Fruit fly (Drosophila melanogaster) whole organism, wandering third instar larva: ENCODE results near the gene Vajk2.

Experiments
- CG9705 ChIP-seq: fragments of 200-800 bp; sonication (Bioruptor generic); optimal IDR thresholded peaks from 2 replicates; lab custom pipeline; 2018; ENCODE audit warnings: missing biosample characterization, mild to moderate bottlenecking, missing genetic modification characterization
- Dif ChIP-seq: fragments of 200-275, 200-300 bp; sonication (Bioruptor generic); optimal IDR thresholded peaks from 2 replicates; lab custom pipeline; 2018; ENCODE audit warnings: missing biosample characterization, missing genetic modification characterization; ENCODE audit not compliant: partially characterized antibody
- Hr78 ChIP-seq: fragments of >200 bp; optimal IDR thresholded peaks from 2 replicates; lab custom pipeline; 2017; ENCODE audit warnings: missing biosample characterization, missing genetic modification characterization
- Mio ChIP-seq: sonication (Bioruptor generic); optimal IDR thresholded peaks from 2 replicates; lab custom pipeline; 2016; ENCODE audit warnings: missing biosample characterization, missing genetic modification characterization
- OdsH ChIP-seq: fragments of 200-800 bp; sonication (Bioruptor generic); optimal IDR thresholded peaks from 2 replicates; lab custom pipeline; 2016; ENCODE audit warnings: missing biosample characterization, mild to moderate bottlenecking, missing genetic modification characterization
- br ChIP-seq: fragments of 200-800 bp; sonication (Bioruptor generic); optimal IDR thresholded peaks from 2 replicates; lab custom pipeline; 2016; ENCODE audit warnings: missing biosample characterization, missing genetic modification characterization
- fru ChIP-seq: fragments of 200-800 bp; sonication (Bioruptor generic); optimal IDR thresholded peaks from 3 replicates; lab custom pipeline; 2016; ENCODE audit warnings: missing biosample characterization, mild to moderate bottlenecking, missing genetic modification characterization
- lola ChIP-seq: fragments of >200 bp; optimal IDR thresholded peaks from 2 replicates; lab custom pipeline; 2017; ENCODE audit warnings: missing biosample characterization, missing genetic modification characterization
- psq ChIP-seq: fragments of 200-800 bp; sonication (Bioruptor generic); optimal IDR thresholded peaks from 3 replicates; lab custom pipeline; 2017; ENCODE audit warnings: missing biosample characterization, mild to moderate bottlenecking, missing genetic modification characterization, moderate library complexity
- usp ChIP-seq: fragments of >200 bp; optimal IDR thresholded peaks from 2 replicates; lab custom pipeline; 2017; ENCODE audit warnings: missing biosample characterization, missing genetic modification characterization

- no peak for TF ChIP-seq usp
- no peak for TF ChIP-seq psq
- no peak for TF ChIP-seq fru
- TF ChIP-seq lola = no peak
- no peak for TF ChIP-seq br
- TF ChIP-seq OdsH (GFP tag; lab: Kevin White, UChicago) = no peak
- TF ChIP-seq Mio = no peak
- no peak for TF ChIP-seq Hr78 (GFP tag; lab: Kevin White, UChicago)
- TF ChIP-seq Dif (GFP tag; lab: Kevin White, UChicago) = no peak
- TF ChIP-seq CG9705 (GFP tag; lab: Kevin White, UChicago) = no peak
These were observed 42.6 kb upstream of the Vajk2 start, which contains the start of gene Cyp28a5 for dm6 chr2L:13977073-13977472.
